Fruit fly (Drosophila melanogaster): ENCODE data around the gene CG3213.

The CG3213 gene

DNA sequence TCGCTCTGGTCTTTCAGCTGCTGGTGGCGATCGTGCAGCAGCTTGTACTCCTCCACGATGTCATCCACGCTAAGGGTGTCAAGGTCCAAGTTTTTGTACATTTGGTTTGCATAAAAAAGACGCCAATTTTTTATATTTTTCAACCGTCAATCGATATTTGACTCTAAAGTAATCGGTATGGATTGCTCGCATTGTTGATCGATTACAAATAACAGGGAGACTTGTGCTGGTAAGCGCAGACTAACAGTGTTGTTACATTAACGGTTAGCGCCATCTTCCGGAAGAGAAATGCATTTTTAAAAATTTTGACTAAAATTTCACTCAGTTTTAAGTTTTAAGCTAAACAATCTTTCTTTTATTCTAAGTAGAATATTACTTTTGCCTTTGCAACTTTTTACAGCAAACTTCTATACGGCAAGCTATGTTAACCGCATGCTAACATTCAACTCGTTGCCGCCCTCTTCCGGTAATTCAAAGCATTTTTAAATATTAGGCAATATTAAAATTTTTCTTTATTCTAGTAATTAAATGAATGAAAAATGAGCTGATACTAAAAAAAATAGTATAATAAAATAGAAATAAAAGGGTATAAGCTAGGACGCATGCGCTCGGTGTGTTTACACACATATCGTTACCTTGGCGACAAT lies 10.9 kb upstream of the CG3213 start, which contains the start of the genes Spindly and IFT57 (continued):
- TF ChIP-seq salm (tag; optimal IDR thresholded peaks at IDR 0.05) (no peak), CG7928 (GFP tag; optimal IDR thresholded peaks at IDR 0.05) (no peak), slou (GFP tag; optimal IDR thresholded peaks at IDR 0.05) (no peak), Side (GFP tag; optimal IDR thresholded peaks at IDR 0.05) (no peak), bab2 (GFP tag; optimal IDR thresholded peaks at IDR 0.05) (no peak), CG4820 (GFP tag; optimal IDR thresholded peaks at IDR 0.05) (no peak), cato (GFP tag; optimal IDR thresholded peaks at IDR 0.05; ENCODE audit: borderline replicate concordance) (no peak), HmgD (GFP tag; optimal IDR thresholded peaks at IDR 0.05) (no peak), CG2889 (GFP tag; IDR thresholded peaks at IDR 0.05) (no peak), Lhr (GFP tag; optimal IDR thresholded peaks at IDR 0.05) (no peak), D19A (tag; optimal IDR thresholded peaks at IDR 0.05) (no peak), Poxn (GFP tag; IDR thresholded peaks at IDR 0.05) (no peak), nom (GFP tag; optimal IDR thresholded peaks at IDR 0.05) (no peak), Fer1 (GFP tag; optimal IDR thresholded peaks at IDR 0.05) (no peak), gfzf (GFP tag; optimal IDR thresholded peaks at IDR 0.05) (no peak), Trl (optimal IDR thresholded peaks at IDR 0.05) (no peak), Trl (GFP tag; optimal IDR thresholded peaks at IDR 0.05) (no peak), Atf3 (GFP tag; optimal IDR thresholded peaks at IDR 0.05) (no peak), onecut (GFP tag; IDR thresholded peaks at IDR 0.05) (no peak), esg (GFP tag; conservative IDR thresholded peaks at IDR 0.05) (no peak), usp (GFP tag; optimal IDR thresholded peaks at IDR 0.05) (no peak), sqz (GFP tag; optimal IDR thresholded peaks at IDR 0.05) (peak; percentile 58), tin (GFP tag; optimal IDR thresholded peaks at IDR 0.05) (no peak), en (GFP tag; optimal IDR thresholded peaks at IDR 0.05) (no peak), CG11398 (GFP tag; optimal IDR thresholded peaks at IDR 0.05) (no peak), CoRest (tag; optimal IDR thresholded peaks at IDR 0.05) (peak; percentile 9), Dip3 (GFP tag; optimal IDR thresholded peaks at IDR 0.05) (no peak), Nf-YA (GFP tag; IDR thresholded peaks at IDR 0.05) (no peak), CG32772 (GFP tag; IDR thresholded peaks at IDR 0.05) (peak; percentile 23; the same call in 1 of the 2 replicates), Hr39 (optimal IDR thresholded peaks at IDR 0.05) (no peak), gcm (GFP tag; optimal IDR thresholded peaks at IDR 0.05) (no peak), CG34376 (GFP tag; optimal IDR thresholded peaks at IDR 0.05) (no peak), zfh1 (GFP tag; IDR thresholded peaks at IDR 0.05) (no peak), CG4360 (GFP tag; IDR thresholded peaks at IDR 0.05) (no peak), pb (GFP tag; optimal IDR thresholded peaks at IDR 0.05) (no peak), vvl (GFP tag; IDR thresholded peaks at IDR 0.05) (no peak), Max (GFP tag; optimal IDR thresholded peaks at IDR 0.05) (no peak), CG4617 (GFP tag; optimal IDR thresholded peaks at IDR 0.05; ENCODE audit: borderline replicate concordance) (no peak), Doc3 (GFP tag; IDR thresholded peaks at IDR 0.05; ENCODE audit: partially characterized antibody) (peak; percentile 46; the same call in 1 of the 3 replicates), gt (GFP tag; IDR thresholded peaks at IDR 0.05) (no peak), dmrt11E (tag; optimal IDR thresholded peaks at IDR 0.05) (no peak), repo (GFP tag; optimal IDR thresholded peaks at IDR 0.05) (no peak), h (optimal IDR thresholded peaks at IDR 0.05) (no peak), knrl (GFP tag; IDR thresholded peaks at IDR 0.05; ENCODE audit: partially characterized antibody) (0 out of 3 replicates have a peak, but pooled peaks have one; percentile 33), Neu2 (GFP tag; optimal IDR thresholded peaks at IDR 0.05; ENCODE audit: borderline replicate concordance) (no peak), CG10274 (GFP tag; optimal IDR thresholded peaks at IDR 0.05) (no peak), CG30431 (GFP tag; optimal IDR thresholded peaks at IDR 0.05) (no peak), ewg (GFP tag; optimal IDR thresholded peaks at IDR 0.05) (peak; percentile 17), ara (GFP tag; IDR thresholded peaks at IDR 0.05) (no peak), CG7372 (GFP tag; IDR thresholded peaks at IDR 0.05) (no peak), hbn (GFP tag; IDR thresholded peaks at IDR 0.05; ENCODE audit: partially characterized antibody) (peak; percentile 35; the same call in 1 of the 2 replicates), Stat92E (GFP tag; optimal IDR thresholded peaks at IDR 0.05) (no peak)

Measured in whole organism, embryonic.